Fruit fly (Drosophila melanogaster): ENCODE results near the gene ppk27.
A peak's percentile ranks its signal among the peaks of the same experiment; 100 is the strongest.

Gene ppk27

dm6 chr3L:3788790-3789421 lies 33.9 kb upstream of the ppk27 start (continued):
- TF ChIP-seq Camta (GFP tag; optimal IDR thresholded peaks at IDR 0.05) = no peak
- TF ChIP-seq cato (GFP tag; optimal IDR thresholded peaks at IDR 0.05; ENCODE audit: borderline replicate concordance) = no peak
- TF ChIP-seq Gug (GFP tag; IDR thresholded peaks at IDR 0.05) = no peak
- TF ChIP-seq CG2678 (tag; optimal IDR thresholded peaks at IDR 0.05) = peak; percentile 70
- 0 out of 2 replicates have a peak, but pooled peaks have one; percentile 14 for TF ChIP-seq CG6272 (GFP tag; IDR thresholded peaks at IDR 0.05)
- TF ChIP-seq Rfx (GFP tag; IDR thresholded peaks at IDR 0.05) = peak; percentile 12; the same call in 1 of the 2 replicates
- no peak; the same call in 2 of the 3 replicates for TF ChIP-seq croc (GFP tag; conservative IDR thresholded peaks at IDR 0.05)
- peak; percentile 7 for TF ChIP-seq bcd (GFP tag; optimal IDR thresholded peaks at IDR 0.05)
- no peak for TF ChIP-seq gt (GFP tag; IDR thresholded peaks at IDR 0.05)
- TF ChIP-seq CG18599 (GFP tag; optimal IDR thresholded peaks at IDR 0.05) = peak; percentile 37
- TF ChIP-seq phol (tag; optimal IDR thresholded peaks at IDR 0.05) = peak; percentile 16
- no peak for TF ChIP-seq az2 (GFP tag; optimal IDR thresholded peaks at IDR 0.05)
- TF ChIP-seq lilli (GFP tag; optimal IDR thresholded peaks at IDR 0.05) = no peak
- no peak for TF ChIP-seq Taf1 (GFP tag; IDR thresholded peaks at IDR 0.05)
- no peak for TF ChIP-seq CG8281 (tag; optimal IDR thresholded peaks at IDR 0.05)
- TF ChIP-seq H2.0 (GFP tag; IDR thresholded peaks at IDR 0.05) = no peak
- no peak for TF ChIP-seq en (GFP tag; optimal IDR thresholded peaks at IDR 0.05)
- peak; percentile 62 for TF ChIP-seq zfh1 (GFP tag; IDR thresholded peaks at IDR 0.05)
- no peak for TF ChIP-seq CG2116 (GFP tag; optimal IDR thresholded peaks at IDR 0.05)
- no peak for TF ChIP-seq Doc2 (GFP tag; IDR thresholded peaks at IDR 0.05)
- TF ChIP-seq CG14965 (GFP tag; optimal IDR thresholded peaks at IDR 0.05; ENCODE audit: borderline replicate concordance) = no peak
- peak; percentile 67; the same call in 1 of the 2 replicates for TF ChIP-seq NFAT (GFP tag; IDR thresholded peaks at IDR 0.05)
- no peak for TF ChIP-seq CG16779 (GFP tag; IDR thresholded peaks at IDR 0.05)
- TF ChIP-seq CG34224 (GFP tag; IDR thresholded peaks at IDR 0.05; ENCODE audit: partially characterized antibody) = peak; percentile 66
- TF ChIP-seq Side (GFP tag; optimal IDR thresholded peaks at IDR 0.05) = peak; percentile 26
- TF ChIP-seq CG15011 (GFP tag; optimal IDR thresholded peaks at IDR 0.05) = no peak
- no peak for TF ChIP-seq Six4 (GFP tag; optimal IDR thresholded peaks at IDR 0.05)
- no peak for TF ChIP-seq CG11696 (GFP tag; IDR thresholded peaks at IDR 0.05)
- TF ChIP-seq mirr (GFP tag; optimal IDR thresholded peaks at IDR 0.05) = no peak
- peak; percentile 7 for TF ChIP-seq Deaf1 (tag; optimal IDR thresholded peaks at IDR 0.05)
- TF ChIP-seq kah (GFP tag; optimal IDR thresholded peaks at IDR 0.05) = peak; percentile 0
- TF ChIP-seq CG13624 (GFP tag; optimal IDR thresholded peaks at IDR 0.05) = no peak
- TF ChIP-seq Doc3 (GFP tag; IDR thresholded peaks at IDR 0.05; ENCODE audit: partially characterized antibody) = no peak
- no peak for TF ChIP-seq tup (GFP tag; optimal IDR thresholded peaks at IDR 0.05)
- no peak for TF ChIP-seq Poxn (GFP tag; IDR thresholded peaks at IDR 0.05)
- TF ChIP-seq chn (GFP tag; optimal IDR thresholded peaks at IDR 0.05) = no peak
- TF ChIP-seq psq (GFP tag; optimal IDR thresholded peaks at IDR 0.05) = no peak
- no peak for TF ChIP-seq CG1529 (GFP tag; optimal IDR thresholded peaks at IDR 0.05)
- TF ChIP-seq Trl (optimal IDR thresholded peaks at IDR 0.05) = peak; percentile 68 to 75
- peak; percentile 21 for TF ChIP-seq Trl (GFP tag; optimal IDR thresholded peaks at IDR 0.05)
- no peak for TF ChIP-seq nau (GFP tag; optimal IDR thresholded peaks at IDR 0.05)
- no peak for TF ChIP-seq CG11695 (GFP tag; IDR thresholded peaks at IDR 0.05)
- no peak for TF ChIP-seq ap (GFP tag; IDR thresholded peaks at IDR 0.05)
- TF ChIP-seq HLHmδ (GFP tag; optimal IDR thresholded peaks at IDR 0.05) = no peak
- TF ChIP-seq Mrtf (GFP tag; IDR thresholded peaks at IDR 0.05) = no peak
- peak; percentile 79 for TF ChIP-seq Opbp (GFP tag; IDR thresholded peaks at IDR 0.05; ENCODE audit: partially characterized antibody)
- TF ChIP-seq sim (GFP tag; IDR thresholded peaks at IDR 0.05) = no peak
- no peak for TF ChIP-seq CG16815 (GFP tag; optimal IDR thresholded peaks at IDR 0.05)
- TF ChIP-seq crol (GFP tag; IDR thresholded peaks at IDR 0.05) = peak; percentile 79
- TF ChIP-seq CG4820 (GFP tag; optimal IDR thresholded peaks at IDR 0.05) = no peak
- no peak for TF ChIP-seq C15 (GFP tag; IDR thresholded peaks at IDR 0.05)
- no peak for TF ChIP-seq CG11560 (tag; IDR thresholded peaks at IDR 0.05)
